Fruit fly (Drosophila melanogaster): ENCODE data around the gene ArgRS.
A peak's percentile ranks its signal among the peaks of the same experiment; 100 is the strongest.

The ArgRS gene

DNA sequence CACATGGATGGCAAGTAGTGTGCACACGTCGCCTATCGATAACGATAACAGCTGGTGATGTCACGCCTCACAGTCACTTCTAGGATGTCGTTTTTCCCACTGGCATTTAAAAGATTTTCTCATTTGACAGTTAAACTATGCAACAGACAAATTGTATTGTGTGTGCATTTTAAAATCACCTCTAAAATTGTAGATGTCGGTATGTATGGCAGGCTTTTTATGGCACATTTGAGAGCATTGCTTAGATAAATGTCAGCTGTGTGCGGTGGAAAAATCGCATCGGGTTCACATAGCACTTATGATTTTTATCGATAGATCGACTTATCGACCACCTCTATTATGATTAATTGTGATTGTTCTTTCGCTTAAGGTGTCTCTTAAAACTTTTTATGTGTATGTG, at the start of gene ArgRS, which contains the start of gene CG8578 (continued):
- TF ChIP-seq schlank (tag; optimal IDR thresholded peaks at IDR 0.05) (peak; percentile 26), Dref (GFP tag; IDR thresholded peaks at IDR 0.05) (peak; percentile 73), Taf1 (GFP tag; IDR thresholded peaks at IDR 0.05) (peak; percentile 58; the same call in 1 of the 2 replicates), CG8388 (GFP tag; optimal IDR thresholded peaks at IDR 0.05) (no peak), CG10565 (GFP tag; optimal IDR thresholded peaks at IDR 0.05) (no peak), pnt (GFP tag; optimal IDR thresholded peaks at IDR 0.05) (peak; percentile 86), al (GFP tag; IDR thresholded peaks at IDR 0.05) (peak; percentile 32; the same call in 1 of the 2 replicates), CG2129 (GFP tag; IDR thresholded peaks at IDR 0.05; ENCODE audit: partially characterized antibody) (peak; percentile 26; the same call in 1 of the 2 replicates), CG12155 (GFP tag; optimal IDR thresholded peaks at IDR 0.05) (no peak), E2f2 (GFP tag; IDR thresholded peaks at IDR 0.05) (peak; percentile 38; the same call in 1 of the 2 replicates), Kr (GFP tag; optimal IDR thresholded peaks at IDR 0.05) (no peak), twi (tag; optimal IDR thresholded peaks at IDR 0.05) (peak; percentile 41), Side (GFP tag; optimal IDR thresholded peaks at IDR 0.05) (peak; percentile 80), CG9797 (GFP tag; optimal IDR thresholded peaks at IDR 0.05) (peak; percentile 16), CG17912 (GFP tag; optimal IDR thresholded peaks at IDR 0.05) (no peak), so (GFP tag; IDR thresholded peaks at IDR 0.05) (no peak), pho (GFP tag; optimal IDR thresholded peaks at IDR 0.05) (no peak), Stat92E (GFP tag; optimal IDR thresholded peaks at IDR 0.05) (no peak)

- no peak for TF ChIP-seq CG3281 (GFP tag; optimal IDR thresholded peaks at IDR 0.05)
- no peak for TF ChIP-seq nerfin-1 (tag; optimal IDR thresholded peaks at IDR 0.05)
- no peak for TF ChIP-seq Poxn (GFP tag; IDR thresholded peaks at IDR 0.05)
- TF ChIP-seq CG6854 (GFP tag; optimal IDR thresholded peaks at IDR 0.05) = no peak
- TF ChIP-seq CG8944 (GFP tag; optimal IDR thresholded peaks at IDR 0.05) = no peak
- TF ChIP-seq CG12769 (tag; optimal IDR thresholded peaks at IDR 0.05) = peak; percentile 46
- TF ChIP-seq Oaz (GFP tag; IDR thresholded peaks at IDR 0.05) = no peak
- TF ChIP-seq Med (GFP tag) = peak; percentile 89
- no peak for TF ChIP-seq Mrtf (GFP tag; IDR thresholded peaks at IDR 0.05)
- TF ChIP-seq Myb (GFP tag; optimal IDR thresholded peaks at IDR 0.05) = peak; percentile 55
- no peak for TF ChIP-seq CG1529 (GFP tag; optimal IDR thresholded peaks at IDR 0.05)
- TF ChIP-seq corto (GFP tag; optimal IDR thresholded peaks at IDR 0.05) = no peak
- no peak for TF ChIP-seq lbe (GFP tag; optimal IDR thresholded peaks at IDR 0.05)
- no peak for TF ChIP-seq HLHmδ (GFP tag; optimal IDR thresholded peaks at IDR 0.05)
- peak; percentile 58; the same call in 2 of the 3 replicates for TF ChIP-seq ci (GFP tag; IDR thresholded peaks at IDR 0.05)
- TF ChIP-seq CG3995 (GFP tag; optimal IDR thresholded peaks at IDR 0.05) = peak; percentile 9
- TF ChIP-seq CG11456 (GFP tag; IDR thresholded peaks at IDR 0.05) = no peak
- peak; percentile 43 for TF ChIP-seq HmgD (GFP tag; optimal IDR thresholded peaks at IDR 0.05)
- peak; percentile 99 for TF ChIP-seq CG6791 (GFP tag; IDR thresholded peaks at IDR 0.05; ENCODE audit: partially characterized antibody)
- no peak for TF ChIP-seq CG18011 (GFP tag; optimal IDR thresholded peaks at IDR 0.05)
- no peak for TF ChIP-seq CG7839 (tag; optimal IDR thresholded peaks at IDR 0.05)
- peak; percentile 50 for TF ChIP-seq sqz (GFP tag; optimal IDR thresholded peaks at IDR 0.05)
- TF ChIP-seq wek (GFP tag; optimal IDR thresholded peaks at IDR 0.05) = no peak
- TF ChIP-seq ab (GFP tag; optimal IDR thresholded peaks at IDR 0.05) = no peak
- no peak for TF ChIP-seq CG15696 (tag; optimal IDR thresholded peaks at IDR 0.05)
- TF ChIP-seq exex (tag; optimal IDR thresholded peaks at IDR 0.05) = peak; percentile 86
- TF ChIP-seq CG17328 (GFP tag; IDR thresholded peaks at IDR 0.05) = 0 out of 2 replicates have a peak, but pooled peaks have one; percentile 14
- no peak for TF ChIP-seq emc (GFP tag; optimal IDR thresholded peaks at IDR 0.05)
- TF ChIP-seq run (tag; optimal IDR thresholded peaks at IDR 0.05) = no peak
- peak; percentile 1 for TF ChIP-seq CG10979 (tag; optimal IDR thresholded peaks at IDR 0.05)
- TF ChIP-seq CG31441 (GFP tag; IDR thresholded peaks at IDR 0.05) = no peak
- TF ChIP-seq NFAT (GFP tag; IDR thresholded peaks at IDR 0.05) = no peak
Measured at dm6 chrX:15891606-15892345, 47.8 kb upstream of the ArgRS start, which contains the start of gene shi. Gene shi (plus strand): TSS chrX:15892116.
